Worm (Caenorhabditis elegans): ENCODE data around the gene cpg-23.

- TF ChIP-seq isw-1 (GFP tag; IDR thresholded peaks at IDR 0.05) (no peak), tbx-2 (tag; optimal IDR thresholded peaks at IDR 0.05) (no peak), hlh-4 (tag; optimal IDR thresholded peaks at IDR 0.05) (no peak), nhr-12 (tag; optimal IDR thresholded peaks at IDR 0.05) (no peak), mab-9 (GFP tag; IDR thresholded peaks at IDR 0.05) (no peak), egl-13 (tag; optimal IDR thresholded peaks at IDR 0.05) (no peak), nhr-90 (tag; optimal IDR thresholded peaks at IDR 0.05; ENCODE audit: poor library complexity) (no peak)
Measured at ce11 chrV:19181684-19182083, 41.1 kb downstream of the cpg-23 start.

All from whole organism, L1 larva.